Fruit fly (Drosophila melanogaster): ENCODE results near the gene Elp4.

- TF ChIP-seq CG1621 (tag; optimal IDR thresholded peaks at IDR 0.05) (peak; percentile 54), CG34406 (GFP tag; optimal IDR thresholded peaks at IDR 0.05) (peak; percentile 47), Gug (GFP tag; IDR thresholded peaks at IDR 0.05) (no peak), CG6276 (GFP tag; optimal IDR thresholded peaks at IDR 0.05) (no peak), Eip75B (GFP tag; optimal IDR thresholded peaks at IDR 0.05) (peak; percentile 70), CG9139 (GFP tag; optimal IDR thresholded peaks at IDR 0.05) (peak; percentile 41), CG3919 (GFP tag; optimal IDR thresholded peaks at IDR 0.05) (peak; percentile 70)
Measured at dm6 chr2L:5492924-5493323, 31.0 kb upstream of the Elp4 start.
